Fruit fly (Drosophila melanogaster) S2 (cell line): ENCODE measurements around the gene CG11626.

Experiments used
- CG8478 ChIP-seq: fragments of >200 bp; optimal IDR thresholded peaks from 2 replicates; lab custom pipeline; 2018
- CTCF ChIP-seq, 2 experiments: fragments of >200 bp; optimal IDR thresholded peaks; 2 replicates each; lab custom pipeline; 2018

CG11626 gene

dm6 chr3R:19408573-19408972 lies at the start of gene CG11626:
CG11626 (plus strand) TSS chr3R:19408873.
- TF ChIP-seq CG8478: no peak
- no peak for TF ChIP-seq CTCF (optimal IDR thresholded peaks at IDR 0.05; lab: Kevin White, UChicago)

- TF ChIP-seq CTCF (optimal IDR thresholded peaks at IDR 0.05; lab: Kevin White, UChicago): no peak
- no peak for TF ChIP-seq CG8478
Measured at dm6 chr3R:19362879-19363278, 45.8 kb upstream of the CG11626 start.

dm6 chr3R:19369060-19369459 lies 39.6 kb upstream of the CG11626 start:
- TF ChIP-seq CG8478 (no peak), CTCF (optimal IDR thresholded peaks at IDR 0.05; lab: Kevin White, UChicago) (no peak)

dm6 chr3R:19370693-19371092 lies 38.0 kb upstream of the CG11626 start:
- TF ChIP-seq CTCF (optimal IDR thresholded peaks at IDR 0.05; lab: Kevin White, UChicago) (no peak), CG8478 (no peak)

dm6 chr3R:19374689-19375088 lies 34.0 kb upstream of the CG11626 start, which contains the start of gene CG3581:
CG3581 (minus strand) TSS chr3R:19374789.
- TF ChIP-seq CTCF (optimal IDR thresholded peaks at IDR 0.05; lab: Kevin White, UChicago): no peak
- no peak for TF ChIP-seq CG8478

- TF ChIP-seq CTCF (optimal IDR thresholded peaks at IDR 0.05; lab: Kevin White, UChicago) (no peak), CG8478 (no peak)
Measured at dm6 chr3R:19375923-19376322, 32.8 kb upstream of the CG11626 start, which contains the start of gene CG31404. CG31404 (minus strand) TSS chr3R:19376023.

- TF ChIP-seq CTCF (optimal IDR thresholded peaks at IDR 0.05; lab: Kevin White, UChicago): no peak
- no peak for TF ChIP-seq CG8478
Measured at dm6 chr3R:19377125-19377524, 31.5 kb upstream of the CG11626 start, which contains the start of gene CG31245. CG31245 (minus strand) TSS chr3R:19377225.

dm6 chr3R:19383298-19383697 lies 25.4 kb upstream of the CG11626 start:
- no peak for TF ChIP-seq CTCF (optimal IDR thresholded peaks at IDR 0.05; lab: Kevin White, UChicago)
- no peak for TF ChIP-seq CG8478

dm6 chr3R:19387608-19388007 lies 21.1 kb upstream of the CG11626 start, which contains the start of gene CG3734:
CG3734 (plus strand) TSS chr3R:19387861.
- TF ChIP-seq CG8478: no peak
- TF ChIP-seq CTCF (optimal IDR thresholded peaks at IDR 0.05; lab: Kevin White, UChicago): no peak

dm6 chr3R:19389919-19390318 lies 18.8 kb upstream of the CG11626 start, which contains the start of gene CG18493:
CG18493 (plus strand) TSS chr3R:19390270.
- TF ChIP-seq CG8478 (no peak), CTCF (optimal IDR thresholded peaks at IDR 0.05; lab: Kevin White, UChicago) (no peak)

- TF ChIP-seq CG8478 (no peak), CTCF (optimal IDR thresholded peaks at IDR 0.05; lab: Kevin White, UChicago) (no peak)
Measured at dm6 chr3R:19393060-19393459, 15.6 kb upstream of the CG11626 start, which contains the start of gene CG3739. CG3739 (plus strand) TSS chr3R:19393360.

dm6 chr3R:19398467-19398866 lies 10.2 kb upstream of the CG11626 start, which contains the start of gene CG31244:
CG31244 (minus strand) TSS chr3R:19398567.
- TF ChIP-seq CTCF (optimal IDR thresholded peaks at IDR 0.05; lab: Kevin White, UChicago) (no peak), CG8478 (no peak)

- no peak for TF ChIP-seq CTCF (optimal IDR thresholded peaks at IDR 0.05; lab: Kevin White, UChicago)
- TF ChIP-seq CG8478: no peak
Measured at dm6 chr3R:19403096-19403515, 5.6 kb upstream of the CG11626 start, which contains the start of the genes Ino80 and Aptx. Ino80 (minus strand) TSS chr3R:19403153. Aptx (plus strand) TSS chr3R:19403455.

- TF ChIP-seq CTCF (optimal IDR thresholded peaks at IDR 0.05; lab: Kevin White, UChicago) (no peak), CG8478 (no peak)
Measured at dm6 chr3R:19404296-19404695, 4.4 kb upstream of the CG11626 start.

- no peak for TF ChIP-seq CTCF (optimal IDR thresholded peaks at IDR 0.05; lab: Kevin White, UChicago)
- TF ChIP-seq CG8478: no peak
Measured at dm6 chr3R:19406852-19407251, 1.8 kb upstream of the CG11626 start.

dm6 chr3R:19411371-19411770 lies 2.7 kb downstream of the CG11626 start:
- TF ChIP-seq CTCF (optimal IDR thresholded peaks at IDR 0.05; lab: Kevin White, UChicago): no peak
- TF ChIP-seq CG8478: no peak

dm6 chr3R:19412434-19412833 lies 3.8 kb downstream of the CG11626 start, which contains the start of gene CG31221:
CG31221 (plus strand) TSS chr3R:19412689.
- TF ChIP-seq CG8478 (no peak), CTCF (optimal IDR thresholded peaks at IDR 0.05; lab: Kevin White, UChicago) (no peak)
